Worm (Caenorhabditis elegans): Measurements from ENCODE around the gene nlp-63.

Gene nlp-63

DNA sequence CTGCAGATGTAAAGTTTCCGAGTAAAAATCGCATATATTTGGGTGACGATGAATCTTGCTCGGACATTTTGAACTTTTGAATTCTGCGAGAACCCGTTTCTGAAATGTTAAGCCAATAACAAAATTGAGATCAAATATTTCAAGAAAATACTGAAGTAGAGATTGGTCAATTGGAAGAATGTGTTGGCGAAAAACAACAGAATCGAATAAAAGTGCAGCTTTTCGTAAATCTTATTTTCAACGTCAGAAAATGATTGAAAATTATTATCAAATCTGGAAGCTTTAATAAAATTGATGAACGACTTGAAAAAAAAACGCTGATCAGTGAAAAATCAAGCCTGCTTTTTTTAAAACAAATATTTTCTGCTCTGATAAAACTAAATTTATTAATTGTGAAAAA is 27.8 kb upstream of the nlp-63 start, which contains the start of gene F27E5.8:
Gene F27E5.8, minus strand, starts transcription at position 101 of the 400 bp plus-strand sequence.
- TF ChIP-seq egl-5 (tag; optimal IDR thresholded peaks at IDR 0.05) (no peak), pha-4 (tag; optimal IDR thresholded peaks at IDR 0.05) (no peak), aly-2 (tag; optimal IDR thresholded peaks at IDR 0.05) (no peak), elt-1 (tag; optimal IDR thresholded peaks at IDR 0.05) (no peak), ceh-16 (tag; optimal IDR thresholded peaks at IDR 0.05) (no peak), egl-27 (tag; optimal IDR thresholded peaks at IDR 0.05) (no peak), unc-39 (tag; optimal IDR thresholded peaks at IDR 0.05) (no peak)

DNA sequence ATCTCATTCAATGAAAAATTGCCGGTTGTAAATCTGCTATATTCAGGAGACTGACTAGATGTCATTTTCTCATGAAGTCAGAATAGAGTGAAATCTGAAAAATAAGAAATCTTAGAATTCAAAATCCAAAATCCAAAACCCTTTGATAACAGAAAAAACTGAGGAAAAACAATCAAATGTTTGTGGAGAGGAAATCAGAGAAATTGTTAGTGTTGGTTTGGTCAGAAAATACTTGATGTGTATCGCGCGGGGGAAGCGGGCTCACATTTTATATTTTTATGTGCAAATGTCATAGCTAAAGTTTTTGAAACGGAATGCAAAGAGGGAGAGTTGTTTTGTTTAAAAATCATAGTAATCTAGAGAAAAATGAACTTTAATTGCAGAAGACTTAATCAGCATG is 23.4 kb upstream of the nlp-63 start, which contains the start of gene F27E5.5:
Gene F27E5.5, minus strand, starts transcription at position 101 of the 400 bp plus-strand sequence.
- TF ChIP-seq nhr-237 (tag; optimal IDR thresholded peaks at IDR 0.05) = no peak

DNA sequence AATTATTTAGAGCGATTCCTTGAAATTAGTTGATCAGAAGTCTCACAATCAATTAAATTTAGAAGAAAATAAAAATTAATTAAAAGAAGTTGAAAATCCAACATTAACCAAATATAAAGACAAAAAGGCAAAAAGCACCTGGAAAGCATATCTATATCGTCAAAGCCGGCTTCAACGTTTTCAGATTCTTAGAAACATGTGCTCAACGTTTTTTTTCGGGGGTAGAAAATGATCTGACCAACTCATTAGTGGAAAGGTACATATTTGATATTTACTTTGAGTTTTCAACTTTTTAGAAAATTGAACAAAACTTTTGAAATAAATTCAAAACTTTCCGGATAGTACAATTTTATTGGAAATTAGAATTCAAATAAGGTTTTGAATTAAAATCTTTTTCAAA is 22.4 kb upstream of the nlp-63 start:
- no peak for TF ChIP-seq skn-1 (tag; optimal IDR thresholded peaks at IDR 0.05)
- TF ChIP-seq nhr-11 (tag; optimal IDR thresholded peaks at IDR 0.05) = peak; percentile 39

DNA sequence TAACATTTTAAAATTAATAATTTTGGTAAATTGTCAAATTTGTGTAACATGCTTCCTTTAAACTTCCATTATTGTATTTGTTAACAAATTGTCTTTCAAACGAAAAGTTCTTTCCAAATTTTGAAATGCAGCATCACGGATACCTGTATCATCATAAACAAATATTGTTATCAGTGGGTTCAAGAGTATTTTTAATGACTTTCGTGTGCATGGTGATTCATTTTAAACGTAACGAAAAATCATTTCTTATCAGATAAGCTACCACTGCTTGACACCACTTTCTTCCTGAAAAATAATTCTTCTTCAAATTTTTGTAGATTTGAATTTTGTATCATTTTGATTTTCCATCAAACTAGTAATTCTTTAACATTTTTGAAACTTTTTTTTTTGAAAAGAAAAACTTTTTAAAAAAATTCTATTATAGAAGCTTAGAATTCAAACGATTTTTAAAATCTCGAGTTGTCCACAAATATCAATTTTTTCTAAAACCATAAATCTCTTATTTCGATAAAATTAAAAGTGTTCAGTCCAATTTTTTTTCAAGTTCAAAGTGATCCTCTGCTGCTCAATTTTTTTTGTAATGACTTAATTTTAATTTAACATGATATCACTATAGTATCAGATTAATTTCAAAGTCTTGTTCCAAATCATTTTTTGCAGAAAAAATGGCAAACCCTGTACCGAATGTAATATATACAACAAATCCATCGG is 20.8 kb upstream of the nlp-63 start, which contains the start of gene F27E5.9:
Gene F27E5.9, plus strand, starts transcription at position 661 of the 711 bp plus-strand sequence.
- TF ChIP-seq pqm-1 (tag; optimal IDR thresholded peaks at IDR 0.05) (peak; percentile 93), nhr-23 (tag; optimal IDR thresholded peaks at IDR 0.05) (no peak), jun-1 (tag; optimal IDR thresholded peaks at IDR 0.05) (peak; percentile 47), R02D3.7 (tag; optimal IDR thresholded peaks at IDR 0.05) (no peak), ama-1 (optimal IDR thresholded peaks at IDR 0.05) (no peak), mdl-1 (tag; optimal IDR thresholded peaks at IDR 0.05) (no peak), lin-15B (tag; optimal IDR thresholded peaks at IDR 0.05) (no peak), skn-1 (tag; optimal IDR thresholded peaks at IDR 0.05) (peak; percentile 14), daf-12 (tag; optimal IDR thresholded peaks at IDR 0.05) (no peak), ceh-9 (tag; optimal IDR thresholded peaks at IDR 0.05) (no peak), pha-4 (tag; optimal IDR thresholded peaks at IDR 0.05) (peak; percentile 68), elt-3 (tag; optimal IDR thresholded peaks at IDR 0.05) (no peak), zag-1 (tag; optimal IDR thresholded peaks at IDR 0.05) (no peak), elt-2 (tag; optimal IDR thresholded peaks at IDR 0.05) (peak; percentile 95), nhr-11 (tag; optimal IDR thresholded peaks at IDR 0.05) (no peak), fos-1 (tag; optimal IDR thresholded peaks at IDR 0.05) (peak; percentile 16)

DNA sequence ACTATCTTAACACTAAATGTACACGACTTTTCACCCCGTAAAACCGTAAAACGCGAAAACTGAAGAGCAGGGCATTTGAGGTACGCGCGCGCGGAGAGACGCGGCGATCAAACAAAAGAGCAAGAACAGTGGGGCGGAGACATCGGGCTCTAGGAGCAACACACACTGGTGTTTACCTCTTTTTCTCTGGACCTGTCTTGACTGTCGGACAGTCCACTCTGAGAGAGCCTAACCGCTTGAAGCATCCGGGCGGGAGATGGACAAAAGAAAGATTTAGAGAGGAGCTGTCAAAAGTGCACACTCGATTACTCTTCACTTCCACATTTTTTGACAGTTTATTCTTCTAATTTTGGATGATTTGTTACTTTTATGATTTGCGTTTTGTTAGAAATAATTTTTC is 18.4 kb upstream of the nlp-63 start:
- TF ChIP-seq ztf-4 (tag; optimal IDR thresholded peaks at IDR 0.05) = no peak
- peak; percentile 22 for TF ChIP-seq pha-4 (tag; optimal IDR thresholded peaks at IDR 0.05)

DNA sequence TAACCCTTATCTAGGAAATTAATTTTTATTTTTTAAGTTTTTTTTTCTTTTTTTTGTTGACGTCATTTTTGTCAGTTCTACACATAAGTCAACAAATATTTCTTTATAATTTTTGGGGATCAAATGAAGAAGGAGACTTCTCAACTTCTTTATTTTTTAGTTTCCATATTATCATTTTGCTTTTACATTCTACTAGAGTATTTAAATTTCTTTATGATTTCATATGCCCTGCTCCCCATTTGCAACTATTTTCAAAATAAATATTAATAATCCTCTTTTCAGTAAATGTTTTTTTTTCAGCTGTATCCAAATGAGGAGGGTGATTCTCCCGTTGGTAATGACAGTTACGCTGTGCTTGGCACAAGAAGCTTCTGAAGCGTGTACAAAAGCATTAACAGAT is 17.8 kb upstream of the nlp-63 start, which contains the start of gene phg-1:
Gene phg-1, plus strand, starts transcription at position 301 of the 400 bp plus-strand sequence.
- TF ChIP-seq nhr-23 (tag; optimal IDR thresholded peaks at IDR 0.05) (no peak), nhr-77 (tag; optimal IDR thresholded peaks at IDR 0.05) (no peak), unc-39 (tag; optimal IDR thresholded peaks at IDR 0.05) (no peak), skn-1 (tag; optimal IDR thresholded peaks at IDR 0.05) (no peak), nhr-43 (tag; optimal IDR thresholded peaks at IDR 0.05; ENCODE audit: poor library complexity, severe bottlenecking) (no peak), mdl-1 (tag; optimal IDR thresholded peaks at IDR 0.05) (no peak), elt-3 (tag; optimal IDR thresholded peaks at IDR 0.05) (no peak), fkh-10 (GFP tag; optimal IDR thresholded peaks at IDR 0.05) (no peak), ama-1 (optimal IDR thresholded peaks at IDR 0.05) (no peak), lin-39 (tag; optimal IDR thresholded peaks at IDR 0.05) (no peak), lsy-12 (tag; optimal IDR thresholded peaks at IDR 0.05) (no peak), fkh-2 (tag; optimal IDR thresholded peaks at IDR 0.05) (no peak), egl-5 (tag; optimal IDR thresholded peaks at IDR 0.05) (no peak), hmg-11 (tag; optimal IDR thresholded peaks at IDR 0.05) (no peak), nhr-11 (tag; optimal IDR thresholded peaks at IDR 0.05) (no peak)
